Fruit fly (Drosophila melanogaster): ENCODE data around the gene cyc.

cyc gene

dm6 chr3L:19845047-19845906, 29.5 kb upstream of the cyc start, which contains the start of gene Papss (continued):
- no peak for TF ChIP-seq tx (GFP tag; optimal IDR thresholded peaks at IDR 0.05)
- peak; percentile 66 for TF ChIP-seq chm (GFP tag; IDR thresholded peaks at IDR 0.05)
- no peak for TF ChIP-seq H2.0 (GFP tag; IDR thresholded peaks at IDR 0.05)
- TF ChIP-seq Elba2 (GFP tag; optimal IDR thresholded peaks at IDR 0.05), result no peak
- 0 out of 3 replicates have a peak, but pooled peaks have one; percentile 20 for TF ChIP-seq tgo (GFP tag; IDR thresholded peaks at IDR 0.05)
- TF ChIP-seq Dref (GFP tag; IDR thresholded peaks at IDR 0.05), result no peak; the same call in 1 of the 2 replicates
- no peak for TF ChIP-seq CG2875 (GFP tag; optimal IDR thresholded peaks at IDR 0.05)
- TF ChIP-seq zf30C (GFP tag; optimal IDR thresholded peaks at IDR 0.05), result no peak
- peak; percentile 90 for TF ChIP-seq Scr (GFP tag; IDR thresholded peaks at IDR 0.05; ENCODE audit: partially characterized antibody)
- TF ChIP-seq CG13894 (tag; optimal IDR thresholded peaks at IDR 0.05), result peak; percentile 26
- no peak for TF ChIP-seq Mad (GFP tag; optimal IDR thresholded peaks at IDR 0.05)
- peak; percentile 57 for TF ChIP-seq CG12391 (tag; optimal IDR thresholded peaks at IDR 0.05)
- TF ChIP-seq CG4617 (GFP tag; optimal IDR thresholded peaks at IDR 0.05; ENCODE audit: borderline replicate concordance), result peak; percentile 15
- TF ChIP-seq gsb-n (tag; optimal IDR thresholded peaks at IDR 0.05), result no peak
- TF ChIP-seq run (tag; optimal IDR thresholded peaks at IDR 0.05), result no peak
- peak; percentile 31 for TF ChIP-seq CG10209 (GFP tag; optimal IDR thresholded peaks at IDR 0.05)
- TF ChIP-seq row (GFP tag; IDR thresholded peaks at IDR 0.05), result peak; percentile 89
- peak; percentile 28 for TF ChIP-seq CG14710 (tag; optimal IDR thresholded peaks at IDR 0.05)
- no peak for TF ChIP-seq TFAM (GFP tag; optimal IDR thresholded peaks at IDR 0.05)
- no peak for TF ChIP-seq CG12744 (GFP tag; optimal IDR thresholded peaks at IDR 0.05)
- TF ChIP-seq nau (GFP tag; optimal IDR thresholded peaks at IDR 0.05), result no peak
- TF ChIP-seq al (GFP tag; IDR thresholded peaks at IDR 0.05), result no peak
- TF ChIP-seq crp (GFP tag; optimal IDR thresholded peaks at IDR 0.05), result peak; percentile 77 to 94
- no peak for TF ChIP-seq Dip2 (GFP tag; IDR thresholded peaks at IDR 0.05)
- no peak for TF ChIP-seq sug (tag; optimal IDR thresholded peaks at IDR 0.05)
- 0 out of 4 replicates have a peak, but pooled peaks have one; percentile 26 for TF ChIP-seq Gug (GFP tag; IDR thresholded peaks at IDR 0.05)
- no peak for TF ChIP-seq Blimp-1 (GFP tag; optimal IDR thresholded peaks at IDR 0.05)
- TF ChIP-seq CG9797 (GFP tag; optimal IDR thresholded peaks at IDR 0.05), result no peak
- no peak for TF ChIP-seq CG32767 (GFP tag; IDR thresholded peaks at IDR 0.05)
- TF ChIP-seq mirr (GFP tag; optimal IDR thresholded peaks at IDR 0.05), result peak; percentile 5
- no peak for TF ChIP-seq CG12299 (tag; optimal IDR thresholded peaks at IDR 0.05)
- TF ChIP-seq Six4 (GFP tag; optimal IDR thresholded peaks at IDR 0.05), result peak; percentile 27
- no peak for TF ChIP-seq CG8388 (GFP tag; optimal IDR thresholded peaks at IDR 0.05)
- no peak for TF ChIP-seq lov (optimal IDR thresholded peaks at IDR 0.05)
- no peak for TF ChIP-seq lov (GFP tag; IDR thresholded peaks at IDR 0.05)
- no peak for TF ChIP-seq nom (GFP tag; optimal IDR thresholded peaks at IDR 0.05)
- TF ChIP-seq sqz (GFP tag; optimal IDR thresholded peaks at IDR 0.05), result no peak
- TF ChIP-seq CG15514 (GFP tag; optimal IDR thresholded peaks at IDR 0.05), result peak; percentile 71
- TF ChIP-seq NC2β (GFP tag; optimal IDR thresholded peaks at IDR 0.05), result peak; percentile 7
- TF ChIP-seq CG7987 (GFP tag; optimal IDR thresholded peaks at IDR 0.05), result no peak
- no peak for TF ChIP-seq CG1647 (GFP tag; optimal IDR thresholded peaks at IDR 0.05)
- peak; percentile 41 for TF ChIP-seq nmo (GFP tag; optimal IDR thresholded peaks at IDR 0.05)
- no peak for TF ChIP-seq abd-A (tag; optimal IDR thresholded peaks at IDR 0.05)
- TF ChIP-seq inv (GFP tag; IDR thresholded peaks at IDR 0.05; ENCODE audit: partially characterized antibody), result peak; percentile 77
- peak; percentile 95 for TF ChIP-seq Dll (GFP tag; IDR thresholded peaks at IDR 0.05; ENCODE audit: partially characterized antibody)
- TF ChIP-seq scrt (GFP tag; optimal IDR thresholded peaks at IDR 0.05), result no peak
- TF ChIP-seq kah (GFP tag; optimal IDR thresholded peaks at IDR 0.05), result no peak
- no peak for TF ChIP-seq lilli (GFP tag; optimal IDR thresholded peaks at IDR 0.05)
